Fruit fly (Drosophila melanogaster): Measurements from ENCODE around the gene CG32982.

DNA sequence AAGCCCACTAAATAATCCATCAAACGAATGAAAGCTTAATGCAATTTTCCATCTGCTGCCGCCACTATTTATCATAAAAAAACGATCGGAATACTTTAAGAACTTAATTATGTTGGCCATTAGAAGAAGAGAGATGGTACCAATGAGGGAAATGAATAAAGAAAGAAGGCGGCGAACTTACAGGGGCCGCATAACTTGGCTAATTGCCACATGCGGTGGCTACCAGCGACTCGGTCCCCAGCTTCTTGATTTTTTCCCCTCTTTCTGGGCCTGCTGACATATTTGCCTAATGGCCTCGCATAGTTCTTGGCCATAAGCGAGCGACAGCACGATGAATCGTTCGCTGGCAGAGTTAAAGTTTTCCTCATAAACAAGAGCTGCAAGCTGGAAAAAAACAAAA is 34.6 kb downstream of the CG32982 start:
- TF ChIP-seq twi (tag; optimal IDR thresholded peaks at IDR 0.05) (no peak), CG17912 (GFP tag; optimal IDR thresholded peaks at IDR 0.05) (no peak), CG42726 (GFP tag; IDR thresholded peaks at IDR 0.05; ENCODE audit: partially characterized antibody) (no peak)

All from whole organism, embryonic.